Fruit fly (Drosophila melanogaster): ENCODE results near the gene CG14692.
A peak's percentile ranks its signal among the peaks of the same experiment; 100 is the strongest.

dm6 chr3R:10784058-10784499 is 19.7 kb downstream of the CG14692 start, which contains the start of the genes mRpL37 and Rbp1:
- peak; percentile 68 for TF ChIP-seq cato (GFP tag; optimal IDR thresholded peaks at IDR 0.05; ENCODE audit: borderline replicate concordance)
- no peak for TF ChIP-seq MESR4 (GFP tag; optimal IDR thresholded peaks at IDR 0.05)
